Fruit fly (Drosophila melanogaster): ENCODE measurements around the gene CG33120.
A peak's percentile ranks its signal among the peaks of the same experiment; 100 is the strongest.

CG33120 gene

dm6 chr2L:18844479-18844878 lies at the start of gene CG33120:
Gene CG33120 (minus strand): TSS chr2L:18844579.
- no peak for TF ChIP-seq CG8478 (optimal IDR thresholded peaks at IDR 0.05)

dm6 chr2L:18890087-18890486 lies 45.7 kb upstream of the CG33120 start:
- no peak for TF ChIP-seq CG8478 (optimal IDR thresholded peaks at IDR 0.05)
- TF ChIP-seq CTCF (optimal IDR thresholded peaks at IDR 0.05), result no peak

- no peak for TF ChIP-seq CG8478 (optimal IDR thresholded peaks at IDR 0.05)
- TF ChIP-seq CTCF (optimal IDR thresholded peaks at IDR 0.05), result no peak
Observed at dm6 chr2L:18889311-18889710, 44.9 kb upstream of the CG33120 start.

dm6 chr2L:18886904-18887303 lies 42.5 kb upstream of the CG33120 start:
- TF ChIP-seq CTCF (optimal IDR thresholded peaks at IDR 0.05), result no peak
- no peak for TF ChIP-seq CG8478 (optimal IDR thresholded peaks at IDR 0.05)

- TF ChIP-seq CG8478 (optimal IDR thresholded peaks at IDR 0.05), result no peak
- no peak for TF ChIP-seq CTCF (optimal IDR thresholded peaks at IDR 0.05)
Observed at dm6 chr2L:18884783-18885182, 40.4 kb upstream of the CG33120 start.

dm6 chr2L:18882734-18883133 lies 38.4 kb upstream of the CG33120 start:
- no peak for TF ChIP-seq CG8478 (optimal IDR thresholded peaks at IDR 0.05)
- TF ChIP-seq CTCF (optimal IDR thresholded peaks at IDR 0.05), result no peak

dm6 chr2L:18881014-18881660 lies 36.8 kb upstream of the CG33120 start, which contains the start of gene tup:
Gene tup (minus strand): TSS chr2L:18881261.
- TF ChIP-seq CG8478 (optimal IDR thresholded peaks at IDR 0.05) (no peak), CTCF (optimal IDR thresholded peaks at IDR 0.05) (peak; percentile 39 to 45)

dm6 chr2L:18878439-18878838 lies 34.1 kb upstream of the CG33120 start:
- TF ChIP-seq CG8478 (optimal IDR thresholded peaks at IDR 0.05) (no peak), CTCF (optimal IDR thresholded peaks at IDR 0.05) (no peak)

- TF ChIP-seq CG8478 (optimal IDR thresholded peaks at IDR 0.05), result no peak
Observed at dm6 chr2L:18875213-18875612, 30.8 kb upstream of the CG33120 start.

dm6 chr2L:18871822-18872221 lies 27.4 kb upstream of the CG33120 start:
- TF ChIP-seq CG8478 (optimal IDR thresholded peaks at IDR 0.05) (no peak), CTCF (optimal IDR thresholded peaks at IDR 0.05) (no peak)

- TF ChIP-seq CG8478 (optimal IDR thresholded peaks at IDR 0.05) (no peak), CTCF (optimal IDR thresholded peaks at IDR 0.05) (no peak)
Observed at dm6 chr2L:18867815-18868214, 23.4 kb upstream of the CG33120 start.

dm6 chr2L:18866582-18866981 lies 22.2 kb upstream of the CG33120 start:
- TF ChIP-seq CTCF (optimal IDR thresholded peaks at IDR 0.05) (no peak), CG8478 (optimal IDR thresholded peaks at IDR 0.05) (no peak)

- TF ChIP-seq CTCF (optimal IDR thresholded peaks at IDR 0.05) (no peak), CG8478 (optimal IDR thresholded peaks at IDR 0.05) (no peak)
Observed at dm6 chr2L:18864981-18865380, 20.6 kb upstream of the CG33120 start.

- TF ChIP-seq CTCF (optimal IDR thresholded peaks at IDR 0.05) (no peak), CG8478 (optimal IDR thresholded peaks at IDR 0.05) (no peak)
Observed at dm6 chr2L:18864093-18864492, 19.7 kb upstream of the CG33120 start.

dm6 chr2L:18860920-18861319 lies 16.5 kb upstream of the CG33120 start:
- TF ChIP-seq CG8478 (optimal IDR thresholded peaks at IDR 0.05), result no peak

- peak; percentile 58 to 80 for TF ChIP-seq CTCF (optimal IDR thresholded peaks at IDR 0.05)
- no peak for TF ChIP-seq CG8478 (optimal IDR thresholded peaks at IDR 0.05)
Observed at dm6 chr2L:18858661-18859532, 14.5 kb upstream of the CG33120 start, which contains the start of the genes CG10602 and mRpL13. Gene CG10602 (minus strand): TSS chr2L:18859248. Gene mRpL13 (minus strand): TSS chr2L:18859248.
